Worm (Caenorhabditis elegans) whole organism, L4 larva: ENCODE measurements around the gene F13B6.2.
A peak's percentile ranks its signal among the peaks of the same experiment; 100 is the strongest.

ENCODE experiments used
- F37D6.2 ChIP-seq: sonication (generic microtip); optimal IDR thresholded peaks from 2 replicates; lab custom pipeline; 2016; ENCODE audit warnings: mild to moderate bottlenecking, missing genetic modification characterization, missing compliant biosample characterization
- F49E8.2 ChIP-seq: sonication (generic microtip); optimal IDR thresholded peaks from 2 replicates; lab custom pipeline; 2016; ENCODE audit warnings: missing compliant biosample characterization, mild to moderate bottlenecking, missing genetic modification characterization, borderline replicate concordance
- R02D3.7 ChIP-seq: fragments of 150-350 bp; sonication (generic microtip); optimal IDR thresholded peaks from 3 replicates; lab custom pipeline; 2014; ENCODE audit warnings: missing biosample characterization, missing genetic modification characterization
- T20F7.1 ChIP-seq: fragments of 200-800 bp; sonication (Bioruptor generic); optimal IDR thresholded peaks from 2 replicates; lab custom pipeline; 2018; ENCODE audit warnings: mild to moderate bottlenecking, missing genetic modification characterization, missing compliant biosample characterization
- T26A8.4 ChIP-seq: fragments of 200-800 bp; sonication (Bioruptor generic); IDR thresholded peaks from 2 replicates; pipeline ENCODE4 v1.3.6; 2022; ENCODE audit warnings: missing genetic modification characterization, missing compliant biosample characterization
- Y75B8A.6 ChIP-seq: fragments of 200-800 bp; sonication (Bioruptor generic); IDR thresholded peaks from 2 replicates; pipeline ENCODE4 v1.3.6; 2022; ENCODE audit warnings: missing genetic modification reagents, missing genetic modification characterization, missing compliant biosample characterization
- ZK337.2 ChIP-seq: fragments of 200-800 bp; sonication (Bioruptor generic); IDR thresholded peaks from 2 replicates; pipeline ENCODE4 v1.3.6; 2022; ENCODE audit warnings: missing genetic modification reagents, missing genetic modification characterization, missing compliant biosample characterization
- ama-1 ChIP-seq: fragments of 150-350 bp; optimal IDR thresholded peaks from 2 replicates; lab custom pipeline; 2014; ENCODE audit warnings: inconsistent platforms, mixed read lengths
- arid-1 ChIP-seq: fragments of 200-800 bp; sonication (Bioruptor generic); conservative IDR thresholded peaks from 2 replicates; pipeline ENCODE4 v1.3.6; 2022; ENCODE audit warnings: missing genetic modification reagents, missing genetic modification characterization, missing compliant biosample characterization
- attf-4 ChIP-seq: sonication (generic microtip); optimal IDR thresholded peaks from 3 replicates; lab custom pipeline; 2017; ENCODE audit warnings: missing biosample characterization, missing genetic modification characterization
- ceh-32 ChIP-seq: sonication (generic microtip); optimal IDR thresholded peaks from 2 replicates; lab custom pipeline; 2016; ENCODE audit warnings: mild to moderate bottlenecking, missing genetic modification characterization, missing compliant biosample characterization; ENCODE audit not compliant: poor library complexity
- ceh-44 ChIP-seq: fragments of 200-800 bp; sonication (Bioruptor generic); IDR thresholded peaks from 2 replicates; pipeline ENCODE4 v1.3.6; 2022; ENCODE audit warnings: missing genetic modification reagents, missing genetic modification characterization, missing compliant biosample characterization
- ceh-62 ChIP-seq: sonication (generic microtip); optimal IDR thresholded peaks from 2 replicates; lab custom pipeline; 2017; ENCODE audit warnings: missing biosample characterization, missing genetic modification characterization
- cey-2 ChIP-seq: sonication (generic microtip); optimal IDR thresholded peaks from 3 replicates; lab custom pipeline; 2017; ENCODE audit warnings: missing genetic modification characterization, mild to moderate bottlenecking, missing compliant biosample characterization, antibody characterized with exemption, borderline replicate concordance; ENCODE audit not compliant: insufficient read depth
- daf-19 ChIP-seq: fragments of 200-800 bp; sonication (Bioruptor generic); conservative IDR thresholded peaks from 2 replicates; pipeline ENCODE4 v1.3.6; 2022; ENCODE audit warnings: missing genetic modification characterization, missing compliant biosample characterization
- dmd-6 ChIP-seq: fragments of 200-800 bp; sonication (Bioruptor generic); IDR thresholded peaks from 2 replicates; pipeline ENCODE4 v1.3.6; 2022; ENCODE audit warnings: missing genetic modification reagents, missing genetic modification characterization, missing compliant biosample characterization
- dve-1 ChIP-seq: sonication (generic microtip); optimal IDR thresholded peaks from 2 replicates; lab custom pipeline; 2017; ENCODE audit warnings: antibody characterized with exemption, mild to moderate bottlenecking, missing genetic modification characterization, missing compliant biosample characterization; ENCODE audit not compliant: insufficient read depth
- egl-43 ChIP-seq: fragments of 200-800 bp; sonication (Bioruptor generic); IDR thresholded peaks from 2 replicates; pipeline ENCODE4 v1.3.6; 2022; ENCODE audit warnings: missing genetic modification reagents, missing genetic modification characterization, missing compliant biosample characterization
- fkh-10 ChIP-seq: fragments of 150-350 bp; optimal IDR thresholded peaks from 2 replicates; lab custom pipeline; 2014; ENCODE audit warnings: missing biosample characterization, missing genetic modification reagents, missing genetic modification characterization
- fos-1 ChIP-seq: fragments of 150-350 bp; optimal IDR thresholded peaks from 2 replicates; lab custom pipeline; 2014; ENCODE audit warnings: missing biosample characterization, missing genetic modification characterization
- gei-8 ChIP-seq: fragments of 200-800 bp; sonication (Bioruptor generic); optimal IDR thresholded peaks from 2 replicates; lab custom pipeline; 2018; ENCODE audit warnings: mild to moderate bottlenecking, missing genetic modification characterization, missing compliant biosample characterization
- hif-1 ChIP-seq, 2 experiments: sonication (generic microtip); optimal IDR thresholded peaks; 2 replicates each; lab custom pipeline; 2016 to 2017; ENCODE audit warnings: missing compliant biosample characterization in 2 of 2, missing genetic modification characterization in 2 of 2, missing genetic modification reagents in 2 of 2, missing genotype in 2 of 2, mild to moderate bottlenecking in 1 of 2
- hlh-30 ChIP-seq: sonication (generic microtip); optimal IDR thresholded peaks from 2 replicates; lab custom pipeline; 2017; ENCODE audit warnings: antibody characterized with exemption, mild to moderate bottlenecking, missing genetic modification characterization, missing compliant biosample characterization; ENCODE audit not compliant: insufficient read depth
- jun-1 ChIP-seq: fragments of 150-350 bp; optimal IDR thresholded peaks from 2 replicates; lab custom pipeline; 2014; ENCODE audit warnings: missing biosample characterization, missing genetic modification reagents, missing genetic modification characterization
- lin-1 ChIP-seq: fragments of 200-800 bp; sonication (Bioruptor generic); IDR thresholded peaks from 2 replicates; pipeline ENCODE4 v1.3.6; 2022; ENCODE audit warnings: missing genetic modification reagents, missing genetic modification characterization, missing compliant biosample characterization
- lin-38 ChIP-seq: fragments of 200-800 bp; sonication (Bioruptor generic); IDR thresholded peaks from 2 replicates; pipeline ENCODE4 v1.3.6; 2022; ENCODE audit warnings: missing genetic modification reagents, missing genetic modification characterization, missing compliant biosample characterization
- lin-39 ChIP-seq: fragments of 150-350 bp; optimal IDR thresholded peaks from 2 replicates; lab custom pipeline; 2014; ENCODE audit warnings: missing biosample characterization, missing genetic modification reagents, missing genetic modification characterization
- mdl-1 ChIP-seq, 2 experiments: fragments of 150-350 bp in 1 of 2; sonication (generic microtip) in 1 of 2; optimal IDR thresholded peaks; 2 replicates each; lab custom pipeline; 2014 to 2017; ENCODE audit warnings: missing biosample characterization in 2 of 2, missing genetic modification characterization in 2 of 2
- mdt-29 ChIP-seq: fragments of 200-800 bp; sonication (Bioruptor generic); IDR thresholded peaks from 2 replicates; pipeline ENCODE4 v1.3.6; 2022; ENCODE audit warnings: missing genetic modification reagents, missing genetic modification characterization, missing compliant biosample characterization
- mxl-2 ChIP-seq: fragments of 200-800 bp; sonication (Bioruptor generic); conservative IDR thresholded peaks from 2 replicates; pipeline ENCODE4 v1.3.6; 2022; ENCODE audit warnings: missing genetic modification reagents, missing genetic modification characterization, missing compliant biosample characterization
- nhr-111 ChIP-seq: fragments of 200-800 bp; sonication (Bioruptor generic); optimal IDR thresholded peaks from 2 replicates; lab custom pipeline; 2018; ENCODE audit warnings: mild to moderate bottlenecking, missing genetic modification characterization, missing compliant biosample characterization
- nhr-25 ChIP-seq: sonication (generic microtip); optimal IDR thresholded peaks from 2 replicates; lab custom pipeline; 2017; ENCODE audit warnings: missing genetic modification characterization, mild to moderate bottlenecking, missing compliant biosample characterization, antibody characterized with exemption, moderate library complexity, borderline replicate concordance; ENCODE audit not compliant: insufficient read depth
- nhr-28 ChIP-seq: fragments of 150-350 bp; optimal IDR thresholded peaks from 2 replicates; lab custom pipeline; 2014; ENCODE audit warnings: missing biosample characterization, missing genetic modification characterization
- nhr-42 ChIP-seq: fragments of 200-800 bp; sonication (Bioruptor generic); IDR thresholded peaks from 2 replicates; pipeline ENCODE4 v1.3.6; 2022; ENCODE audit warnings: missing genetic modification characterization, missing compliant biosample characterization
- nhr-48 ChIP-seq: sonication (generic microtip); optimal IDR thresholded peaks from 2 replicates; lab custom pipeline; 2016; ENCODE audit warnings: mild to moderate bottlenecking, missing genetic modification characterization, missing compliant biosample characterization
- pha-4 ChIP-seq, 2 experiments: fragments of 150-350 bp in 1 of 2; fragments of 200-800 bp in 1 of 2; sonication (Bioruptor generic) in 1 of 2; IDR thresholded peaks in 1 of 2; optimal IDR thresholded peaks in 1 of 2; 2 replicates each; pipeline versions ENCODE4 v1.3.6 to Lab custom; 2014 to 2022; ENCODE audit warnings: missing genetic modification characterization in 2 of 2, missing genetic modification reagents in 2 of 2, missing biosample characterization in 1 of 2, missing compliant biosample characterization in 1 of 2
- php-3 ChIP-seq: fragments of 200-800 bp; sonication (Bioruptor generic); IDR thresholded peaks from 2 replicates; pipeline ENCODE4 v1.3.6; 2022; ENCODE audit warnings: missing genetic modification reagents, missing genetic modification characterization, missing compliant biosample characterization
- rbr-2 ChIP-seq: sonication (generic microtip); optimal IDR thresholded peaks from 2 replicates; lab custom pipeline; 2016; ENCODE audit warnings: missing genotype, missing genetic modification characterization, missing compliant biosample characterization
- saeg-2 ChIP-seq: fragments of 200-800 bp; sonication (Bioruptor generic); IDR thresholded peaks from 2 replicates; pipeline ENCODE4 v1.3.6; 2022; ENCODE audit warnings: missing genetic modification reagents, missing genetic modification characterization, missing compliant biosample characterization
- set-16 ChIP-seq: fragments of 200-800 bp; sonication (Bioruptor generic); IDR thresholded peaks from 2 replicates; pipeline ENCODE4 v1.3.6; 2022; ENCODE audit warnings: missing genetic modification reagents, missing genetic modification characterization, missing compliant biosample characterization
- spr-1 ChIP-seq: sonication (generic microtip); optimal IDR thresholded peaks from 2 replicates; lab custom pipeline; 2016; ENCODE audit warnings: mild to moderate bottlenecking, missing genetic modification characterization, missing compliant biosample characterization
- spr-3 ChIP-seq: fragments of 200-800 bp; sonication (Bioruptor generic); optimal IDR thresholded peaks from 2 replicates; lab custom pipeline; 2018; ENCODE audit warnings: mild to moderate bottlenecking, missing genetic modification characterization, missing compliant biosample characterization
- unc-130 ChIP-seq: sonication (generic microtip); optimal IDR thresholded peaks from 2 replicates; lab custom pipeline; 2016; ENCODE audit warnings: missing genetic modification reagents, missing genetic modification characterization, missing compliant biosample characterization
- unc-62 ChIP-seq, 3 experiments: fragments of 150-350 bp in 1 of 3; sonication (generic microtip); optimal IDR thresholded peaks in 2 of 3; peaks in 1 of 3; 1 replicate in 1 of 3; 2 replicates in 2 of 3; lab custom pipeline; 2014 to 2017; ENCODE audit warnings: missing biosample characterization in 3 of 3, missing genetic modification characterization in 3 of 3, missing genetic modification reagents in 3 of 3, missing genotype in 1 of 3
- zip-2 ChIP-seq: fragments of 150-350 bp; optimal IDR thresholded peaks from 2 replicates; lab custom pipeline; 2014; ENCODE audit warnings: missing biosample characterization, missing genetic modification characterization

The F13B6.2 gene

DNA sequence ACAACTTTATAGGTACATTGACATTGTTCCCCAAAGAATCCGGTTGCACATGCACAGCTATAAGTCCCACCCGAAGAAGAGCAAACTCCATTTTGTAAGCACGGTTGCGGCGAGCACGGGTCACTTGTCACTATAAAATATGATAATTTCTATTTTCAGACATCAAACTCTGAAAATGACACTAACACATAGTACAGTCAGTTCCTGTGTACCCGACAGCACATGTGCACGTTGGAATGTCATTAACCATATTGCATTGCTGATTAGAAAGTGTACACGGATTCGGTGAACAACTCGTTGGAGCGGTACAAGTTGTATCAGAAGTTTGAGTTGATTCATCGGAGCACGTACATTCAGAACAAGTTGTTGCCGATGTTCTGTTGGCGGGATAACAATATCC lies 37.1 kb upstream of the F13B6.2 start (continued):
- TF ChIP-seq unc-62 (GFP tag; optimal IDR thresholded peaks at IDR 0.05 in 1 of 2; lab: Kevin White, UChicago): peak in 1 of 2 experiments; percentile 6
- no peak for TF ChIP-seq unc-62 (tag; optimal IDR thresholded peaks at IDR 0.05; lab: Kevin White, UChicago)
- TF ChIP-seq rbr-2 (tag; lab: Kevin White, UChicago): no peak
- no peak for TF ChIP-seq cey-2 (tag; lab: Kevin White, UChicago)
- TF ChIP-seq dmd-6 (GFP tag; lab: Robert Waterston, UW): peak; percentile 83
- no peak for TF ChIP-seq unc-130
- no peak for TF ChIP-seq dve-1 (tag; lab: Kevin White, UChicago)
- no peak for TF ChIP-seq hif-1 (tag; optimal IDR thresholded peaks at IDR 0.05; lab: Kevin White, UChicago)
- TF ChIP-seq arid-1: no peak
- no peak for TF ChIP-seq lin-38
- TF ChIP-seq spr-3 (GFP tag; lab: Kevin White, UChicago): no peak
- TF ChIP-seq ceh-44: no peak
- TF ChIP-seq F37D6.2 (tag; lab: Kevin White, UChicago): no peak
- peak; percentile 10 for TF ChIP-seq hlh-30 (tag; lab: Kevin White, UChicago)
- no peak for TF ChIP-seq daf-19 (GFP tag; lab: Robert Waterston, UW)
- TF ChIP-seq ZK337.2 (GFP tag; lab: Robert Waterston, UW): no peak

- TF ChIP-seq F49E8.2 (tag; lab: Kevin White, UChicago) (no peak), attf-4 (tag; lab: Kevin White, UChicago) (no peak), ama-1 (lab: Kevin White, UChicago) (no peak), unc-62 (GFP tag; optimal IDR thresholded peaks at IDR 0.05 in 1 of 2; lab: Kevin White, UChicago) (peak in 1 of 2 experiments; percentile 79), unc-62 (tag; optimal IDR thresholded peaks at IDR 0.05; lab: Kevin White, UChicago) (no peak)
- TF ChIP-seq, all 104 proteins: peak for 1
Observed at ce11 chrIV:7491464-7491863, 31.3 kb upstream of the F13B6.2 start, which contains the start of gene F55G1.1. TSS of gene F55G1.1 (plus strand) at chrIV:7491764.

- TF ChIP-seq nhr-42 (GFP tag; lab: Robert Waterston, UW): no peak
- TF ChIP-seq nhr-28: no peak
- no peak for TF ChIP-seq hif-1 (tag; optimal IDR thresholded peaks at IDR 0.05; lab: Kevin White, UChicago)
- TF ChIP-seq fkh-10: no peak
- TF ChIP-seq T20F7.1 (GFP tag; lab: Kevin White, UChicago): no peak
- TF ChIP-seq set-16: no peak; the same call in 1 of the 2 replicates
- TF ChIP-seq spr-1 (tag; lab: Kevin White, UChicago): no peak
- no peak for TF ChIP-seq R02D3.7 (tag; lab: Kevin White, UChicago)
- no peak for TF ChIP-seq rbr-2 (tag; lab: Kevin White, UChicago)
- no peak for TF ChIP-seq mdl-1 (tag; optimal IDR thresholded peaks at IDR 0.05; lab: Kevin White, UChicago)
- no peak for TF ChIP-seq Y75B8A.6
- TF ChIP-seq zip-2 (tag; lab: Kevin White, UChicago): no peak
- TF ChIP-seq fos-1 (tag; lab: Kevin White, UChicago): no peak
- no peak for TF ChIP-seq lin-39
- TF ChIP-seq lin-1 (GFP tag; lab: Robert Waterston, UW): no peak
- no peak for TF ChIP-seq pha-4 (GFP tag; IDR thresholded peaks at IDR 0.05; lab: Robert Waterston, UW)
- TF ChIP-seq pha-4 (tag; optimal IDR thresholded peaks at IDR 0.05; lab: Kevin White, UChicago): no peak
- no peak for TF ChIP-seq saeg-2
- no peak for TF ChIP-seq php-3
- no peak for TF ChIP-seq mxl-2 (GFP tag; lab: Robert Waterston, UW)
- peak; percentile 40 for TF ChIP-seq gei-8
- no peak for TF ChIP-seq unc-130
- no peak for TF ChIP-seq egl-43
- no peak for TF ChIP-seq jun-1 (tag; lab: Kevin White, UChicago)
- TF ChIP-seq spr-3 (GFP tag; lab: Kevin White, UChicago): no peak
- TF ChIP-seq ceh-32 (tag; lab: Kevin White, UChicago): no peak
- no peak for TF ChIP-seq lin-38
- TF ChIP-seq ceh-62 (tag; lab: Kevin White, UChicago): no peak
- peak; percentile 58 for TF ChIP-seq F49E8.2 (tag; lab: Kevin White, UChicago)
- no peak for TF ChIP-seq mdt-29 (GFP tag; lab: Robert Waterston, UW)
- TF ChIP-seq nhr-25 (tag; lab: Kevin White, UChicago): no peak
- no peak for TF ChIP-seq T26A8.4 (GFP tag; lab: Robert Waterston, UW)
- no peak for TF ChIP-seq nhr-48 (tag; lab: Kevin White, UChicago)
- TF ChIP-seq nhr-111: no peak
Observed at ce11 chrIV:7488457-7488783, 28.3 kb upstream of the F13B6.2 start.
